Fruit fly (Drosophila melanogaster) whole organism, embryonic: ENCODE data around the gene mats.

Experiments
- Antp ChIP-seq: fragments of 200-800 bp; sonication (Bioruptor generic); optimal IDR thresholded peaks from 3 replicates; lab custom pipeline; 2016; ENCODE audit warnings: missing biosample characterization, missing genetic modification characterization
- CG12942 ChIP-seq: fragments of 200-800 bp; sonication (Bioruptor generic); optimal IDR thresholded peaks from 3 replicates; lab custom pipeline; 2016; ENCODE audit warnings: missing biosample characterization, missing genetic modification characterization
- CG15269 ChIP-seq: fragments of 200-800 bp; sonication (Bioruptor generic); optimal IDR thresholded peaks from 2 replicates; lab custom pipeline; 2018; ENCODE audit warnings: missing biosample characterization, mild to moderate bottlenecking, missing genetic modification characterization, moderate library complexity
- CG15601 ChIP-seq: fragments of 200-800 bp; sonication (Bioruptor generic); optimal IDR thresholded peaks from 3 replicates; lab custom pipeline; 2019; ENCODE audit warnings: missing biosample characterization, mild to moderate bottlenecking, missing genetic modification characterization, moderate library complexity
- CG1647 ChIP-seq: fragments of 200-800 bp; sonication (Bioruptor generic); optimal IDR thresholded peaks from 3 replicates; lab custom pipeline; 2016; ENCODE audit warnings: missing biosample characterization, missing genetic modification characterization
- CG17328 ChIP-seq: fragments of 200-800 bp; sonication (Bioruptor generic); IDR thresholded peaks from 2 replicates; pipeline ENCODE4 v1.3.6; 2022; ENCODE audit warnings: missing biosample characterization, missing genetic modification characterization
- CG17361 ChIP-seq: fragments of 200-800 bp; sonication (Bioruptor generic); IDR thresholded peaks from 3 replicates; pipeline ENCODE4 v1.3.6; 2022; ENCODE audit warnings: missing biosample characterization, missing genetic modification characterization
- CG18262 ChIP-seq: fragments of 200-800 bp; optimal IDR thresholded peaks from 3 replicates; lab custom pipeline; 2019; ENCODE audit warnings: missing biosample characterization, mild to moderate bottlenecking, missing genetic modification characterization, moderate library complexity
- CG18764 ChIP-seq: fragments of 200-800 bp; sonication (Bioruptor generic); optimal IDR thresholded peaks from 3 replicates; lab custom pipeline; 2016; ENCODE audit warnings: missing biosample characterization, missing genetic modification characterization
- CG3838 ChIP-seq: fragments of 200-800 bp; sonication (Bioruptor generic); optimal IDR thresholded peaks from 3 replicates; lab custom pipeline; 2016; ENCODE audit warnings: missing biosample characterization, missing genetic modification characterization
- CG4328 ChIP-seq: fragments of 200-800 bp; sonication (Bioruptor generic); optimal IDR thresholded peaks from 3 replicates; lab custom pipeline; 2017; ENCODE audit warnings: missing biosample characterization, missing genetic modification reagents, missing genetic modification characterization
- CG7556 ChIP-seq: fragments of 200-800 bp; sonication (Bioruptor generic); optimal IDR thresholded peaks from 2 replicates; lab custom pipeline; 2017; ENCODE audit warnings: missing biosample characterization, mild to moderate bottlenecking, missing genetic modification characterization
- CG8089 ChIP-seq: fragments of 200-800 bp; sonication (Bioruptor generic); optimal IDR thresholded peaks from 3 replicates; lab custom pipeline; 2016; ENCODE audit warnings: missing biosample characterization, missing genetic modification characterization
- Ets65A ChIP-seq: fragments of 200-800 bp; sonication (Bioruptor generic); peaks from one replicate; lab custom pipeline; 2016; ENCODE audit warnings: missing biosample characterization, missing genetic modification characterization
- Fer3 ChIP-seq: fragments of 200-800 bp; sonication (Bioruptor generic); optimal IDR thresholded peaks from 2 replicates; lab custom pipeline; 2018; ENCODE audit warnings: missing biosample characterization, mild to moderate bottlenecking, missing genetic modification characterization, moderate library complexity
- HLH3B ChIP-seq: fragments of 200-800 bp; sonication (Bioruptor generic); IDR thresholded peaks from 2 replicates; pipeline ENCODE4 v1.3.6; 2022; ENCODE audit warnings: missing biosample characterization, missing genetic modification characterization
- Hand ChIP-seq: fragments of 200-800 bp; sonication (Bioruptor generic); optimal IDR thresholded peaks from 2 replicates; lab custom pipeline; 2017; ENCODE audit warnings: mild to moderate bottlenecking, missing biosample characterization, missing genetic modification reagents, missing genetic modification characterization
- NC2β ChIP-seq: fragments of 200-800 bp; sonication (Bioruptor generic); optimal IDR thresholded peaks from 2 replicates; lab custom pipeline; 2016; ENCODE audit warnings: missing biosample characterization, missing genetic modification characterization
- Oli ChIP-seq: fragments of 200-800 bp; sonication (Bioruptor generic); optimal IDR thresholded peaks from 2 replicates; lab custom pipeline; 2018; ENCODE audit warnings: missing biosample characterization, mild to moderate bottlenecking, missing genetic modification characterization, moderate library complexity
- Pdp1 ChIP-seq, 2 experiments: fragments of 200-800 bp; sonication (Bioruptor generic); optimal IDR thresholded peaks; 3 replicates each; lab custom pipeline; 2016; ENCODE audit warnings: missing biosample characterization in 2 of 2, missing genetic modification characterization in 2 of 2, mild to moderate bottlenecking in 1 of 2, moderate library complexity in 1 of 2
- Scr ChIP-seq: fragments of 200-800 bp; sonication (Bioruptor generic); IDR thresholded peaks from 2 replicates; pipeline ENCODE4 v1.3.6; 2022; ENCODE audit warnings: missing biosample characterization, missing genetic modification characterization; ENCODE audit not compliant: partially characterized antibody
- Side ChIP-seq: fragments of 200-800 bp; sonication (Bioruptor generic); optimal IDR thresholded peaks from 2 replicates; lab custom pipeline; 2016; ENCODE audit warnings: missing biosample characterization, missing genetic modification characterization
- Sox102F ChIP-seq: fragments of 200-800 bp; sonication (Bioruptor generic); optimal IDR thresholded peaks from 2 replicates; lab custom pipeline; 2018; ENCODE audit warnings: missing biosample characterization, mild to moderate bottlenecking, missing genetic modification characterization, moderate library complexity
- Taf1 ChIP-seq: fragments of 200-800 bp; sonication (Bioruptor generic); IDR thresholded peaks from 2 replicates; pipeline ENCODE4 v1.3.6; 2022; ENCODE audit warnings: missing biosample characterization, missing genetic modification characterization
- YL-1 ChIP-seq: fragments of 200-800 bp; sonication (Bioruptor generic); optimal IDR thresholded peaks from 3 replicates; lab custom pipeline; 2017; ENCODE audit warnings: missing biosample characterization, mild to moderate bottlenecking, missing genetic modification characterization
- ara ChIP-seq: fragments of 200-800 bp; sonication (Bioruptor generic); IDR thresholded peaks from 2 replicates; pipeline ENCODE4 v1.3.6; 2022; ENCODE audit warnings: missing biosample characterization, missing genetic modification characterization
- bowl ChIP-seq: fragments of 200-800 bp; sonication (Bioruptor generic); IDR thresholded peaks from 2 replicates; pipeline ENCODE4 v1.3.6; 2022; ENCODE audit warnings: missing biosample characterization, missing genetic modification characterization
- cas ChIP-seq: fragments of 200-800 bp; sonication (Bioruptor generic); IDR thresholded peaks from 2 replicates; pipeline ENCODE4 v1.3.6; 2022; ENCODE audit warnings: missing biosample characterization, missing genetic modification characterization
- ci ChIP-seq: fragments of 200-800 bp; sonication (Bioruptor generic); IDR thresholded peaks from 3 replicates; pipeline ENCODE4 v1.3.6; 2022; ENCODE audit warnings: missing biosample characterization, missing genetic modification characterization
- cwo ChIP-seq: fragments of 200-800 bp; sonication (Bioruptor generic); optimal IDR thresholded peaks from 3 replicates; lab custom pipeline; 2017; ENCODE audit warnings: missing biosample characterization, missing genetic modification characterization, mild to moderate bottlenecking, moderate library complexity, missing genetic modification reagents
- dpn ChIP-seq, 2 experiments: fragments of 200-800 bp; sonication (Bioruptor generic); optimal IDR thresholded peaks; 3 replicates each; lab custom pipeline; 2016; ENCODE audit warnings: missing biosample characterization in 2 of 2, missing genetic modification characterization in 2 of 2
- exex ChIP-seq: fragments of 200-800 bp; sonication (Bioruptor generic); optimal IDR thresholded peaks from 4 replicates; lab custom pipeline; 2018; ENCODE audit warnings: missing biosample characterization, mild to moderate bottlenecking, missing genetic modification characterization, moderate library complexity
- fd64A ChIP-seq: fragments of 200-800 bp; sonication (Bioruptor generic); optimal IDR thresholded peaks from 3 replicates; lab custom pipeline; 2018; ENCODE audit warnings: missing biosample characterization, mild to moderate bottlenecking, missing genetic modification characterization
- gro ChIP-seq: fragments of 200-800 bp; sonication (Bioruptor generic); optimal IDR thresholded peaks from 2 replicates; lab custom pipeline; 2016; ENCODE audit warnings: missing biosample characterization, missing genetic modification characterization
- kay ChIP-seq: fragments of 200-800 bp; sonication (Bioruptor generic); optimal IDR thresholded peaks from 2 replicates; lab custom pipeline; 2016; ENCODE audit warnings: missing biosample characterization, missing genetic modification characterization
- lbe ChIP-seq: fragments of 200-800 bp; sonication (Bioruptor generic); optimal IDR thresholded peaks from 2 replicates; lab custom pipeline; 2016; ENCODE audit warnings: missing biosample characterization, mild to moderate bottlenecking, missing genetic modification characterization
- mirr ChIP-seq: fragments of 200-800 bp; sonication (Bioruptor generic); optimal IDR thresholded peaks from 3 replicates; lab custom pipeline; 2018; ENCODE audit warnings: missing biosample characterization, mild to moderate bottlenecking, missing genetic modification characterization
- pan ChIP-seq, 4 experiments: fragments of >200 bp in 3 of 4; fragments of 200-800 bp in 1 of 4; sonication (Bioruptor generic) in 1 of 4; optimal IDR thresholded peaks in 3 of 4; IDR thresholded peaks in 1 of 4; 2 replicates each; pipeline versions ENCODE4 v1.3.6 to Lab custom; 2017 to 2022; ENCODE audit warnings: missing biosample characterization in 2 of 4, missing genetic modification characterization in 2 of 4, mixed read lengths in 1 of 4
- pho ChIP-seq: fragments of 200-800 bp; sonication (Bioruptor generic); optimal IDR thresholded peaks from 2 replicates; lab custom pipeline; 2016; ENCODE audit warnings: missing biosample characterization, missing genetic modification characterization
- rib ChIP-seq: fragments of 200-800 bp; sonication (Bioruptor generic); IDR thresholded peaks from 2 replicates; pipeline ENCODE4 v1.3.6; 2022; ENCODE audit warnings: missing biosample characterization, missing genetic modification characterization
- sd ChIP-seq: fragments of 200-800 bp; sonication (Bioruptor generic); optimal IDR thresholded peaks from 3 replicates; lab custom pipeline; 2018; ENCODE audit warnings: missing biosample characterization, mild to moderate bottlenecking, missing genetic modification characterization, moderate library complexity
- sens ChIP-seq: fragments of 200-800 bp; sonication (Bioruptor generic); peaks from one replicate; lab custom pipeline; 2016; ENCODE audit warnings: missing biosample characterization, missing genetic modification characterization
- shn ChIP-seq: fragments of 200-800 bp; sonication (Bioruptor generic); optimal IDR thresholded peaks from 3 replicates; lab custom pipeline; 2016; ENCODE audit warnings: missing biosample characterization, missing genetic modification characterization
- sisA ChIP-seq: fragments of 200-800 bp; sonication (Bioruptor generic); IDR thresholded peaks from 2 replicates; pipeline ENCODE4 v1.3.6; 2022; ENCODE audit warnings: missing biosample characterization, missing genetic modification characterization
- slp2 ChIP-seq: fragments of 200-800 bp; sonication (Bioruptor generic); optimal IDR thresholded peaks from 2 replicates; lab custom pipeline; 2016; ENCODE audit warnings: missing biosample characterization, missing genetic modification characterization
- so ChIP-seq: fragments of 200-800 bp; sonication (Bioruptor generic); IDR thresholded peaks from 3 replicates; pipeline ENCODE4 v1.3.6; 2022; ENCODE audit warnings: missing biosample characterization, missing genetic modification characterization
- trem ChIP-seq: fragments of 200-800 bp; optimal IDR thresholded peaks from 3 replicates; lab custom pipeline; 2019; ENCODE audit warnings: missing biosample characterization, mild to moderate bottlenecking, missing genetic modification characterization, moderate library complexity
- unpg ChIP-seq: fragments of 200-800 bp; sonication (Bioruptor generic); optimal IDR thresholded peaks from 3 replicates; lab custom pipeline; 2018; ENCODE audit warnings: missing biosample characterization, mild to moderate bottlenecking, missing genetic modification characterization, moderate library complexity
- zfh1 ChIP-seq: fragments of 200-800 bp; sonication (Bioruptor generic); IDR thresholded peaks from 3 replicates; pipeline ENCODE4 v1.3.6; 2022; ENCODE audit warnings: missing biosample characterization, missing genetic modification characterization

Gene mats

DNA sequence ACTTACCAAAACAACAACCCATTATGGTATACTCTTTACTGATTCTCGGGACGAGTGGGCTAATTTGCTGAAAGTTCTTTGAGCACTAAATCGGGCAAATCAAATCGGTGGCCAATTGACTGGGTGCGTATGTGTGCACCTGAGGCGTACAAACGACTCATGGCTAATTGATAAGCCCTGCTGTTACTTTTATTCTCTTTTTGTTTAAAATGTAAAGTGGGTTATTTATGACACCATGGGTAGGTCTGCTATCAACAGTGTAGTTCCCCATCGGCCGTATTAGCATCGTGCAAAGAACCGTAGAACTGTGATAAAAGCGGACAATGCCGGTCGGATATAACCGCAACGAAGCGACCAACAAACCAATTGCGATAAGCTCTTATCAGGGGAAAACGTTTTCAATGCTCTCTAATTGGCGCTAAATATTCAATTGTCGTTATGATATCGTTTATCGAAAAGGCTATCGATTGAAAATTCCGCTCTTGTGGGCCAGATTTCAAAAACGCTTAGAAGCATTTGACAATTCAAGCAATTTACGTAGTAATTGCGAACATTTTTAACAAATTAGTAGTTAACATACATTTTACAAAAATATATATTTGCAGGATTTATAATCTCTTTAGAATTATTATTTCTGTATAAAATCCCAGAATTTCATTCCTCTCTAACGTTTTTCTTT, 26.4 kb downstream of the mats start, which contains the start of gene CG34288 (continued):
- TF ChIP-seq slp2 (GFP tag; lab: Kevin White, UChicago): peak; percentile 1
- no peak for TF ChIP-seq Ets65A (GFP tag; lab: Kevin White, UChicago)
- peak; percentile 51 for TF ChIP-seq CG7556 (GFP tag; lab: Kevin White, UChicago)
- no peak for TF ChIP-seq trem (tag; lab: Kevin White, UChicago)
- peak; percentile 70 for TF ChIP-seq cwo
- TF ChIP-seq HLH3B: 0 out of 2 replicates have a peak, but pooled peaks have one; percentile 9
- TF ChIP-seq ara (GFP tag; lab: Robert Waterston, UW): 0 out of 2 replicates have a peak, but pooled peaks have one; percentile 19
- TF ChIP-seq sisA (GFP tag; lab: Robert Waterston, UW): peak; percentile 51; the same call in 1 of the 2 replicates
- TF ChIP-seq lbe (GFP tag; lab: Kevin White, UChicago): no peak
- TF ChIP-seq mirr (GFP tag; lab: Kevin White, UChicago): peak; percentile 92
- TF ChIP-seq pan (optimal IDR thresholded peaks at IDR 0.05; lab: Kevin White, UChicago): no peak
- TF ChIP-seq pan (GFP tag; optimal IDR thresholded peaks at IDR 0.05 in 1 of 2, IDR thresholded peaks at IDR 0.05 in 1 of 2): peak in 1 of 2 experiments; percentile 37
- TF ChIP-seq sd: peak; percentile 73
- TF ChIP-seq CG18262 (tag; lab: Kevin White, UChicago): peak; percentile 40
- TF ChIP-seq CG15601: no peak
- TF ChIP-seq CG12942 (GFP tag; lab: Kevin White, UChicago): no peak
- TF ChIP-seq CG15269: peak; percentile 39
- 0 out of 3 replicates have a peak, but pooled peaks have one; percentile 7 for TF ChIP-seq so
- no peak for TF ChIP-seq sens
- no peak for TF ChIP-seq NC2β (GFP tag; lab: Kevin White, UChicago)
- no peak for TF ChIP-seq CG8089 (GFP tag; lab: Kevin White, UChicago)
- TF ChIP-seq kay (GFP tag; lab: Kevin White, UChicago): no peak
- peak; percentile 68 for TF ChIP-seq Antp (GFP tag; lab: Kevin White, UChicago)
- no peak for TF ChIP-seq unpg (GFP tag; lab: Kevin White, UChicago)
- TF ChIP-seq gro: peak; percentile 76
- TF ChIP-seq shn: peak; percentile 26
- TF ChIP-seq CG17361 (GFP tag; lab: Robert Waterston, UW): no peak; the same call in 2 of the 3 replicates
- no peak for TF ChIP-seq Pdp1 (GFP tag; optimal IDR thresholded peaks at IDR 0.05; lab: Kevin White, UChicago)
- TF ChIP-seq pho (GFP tag; lab: Kevin White, UChicago): peak; percentile 4
- peak; percentile 42; the same call in 1 of the 2 replicates for TF ChIP-seq CG17328 (GFP tag; lab: Robert Waterston, UW)
- no peak for TF ChIP-seq CG4328 (GFP tag; lab: Kevin White, UChicago)
- peak; percentile 38 for TF ChIP-seq Sox102F
- peak; percentile 34; the same call in 2 of the 3 replicates for TF ChIP-seq zfh1
- peak; percentile 51; the same call in 1 of the 2 replicates for TF ChIP-seq Taf1 (GFP tag; lab: Robert Waterston, UW)
- no peak for TF ChIP-seq CG1647 (GFP tag; lab: Kevin White, UChicago)
- TF ChIP-seq Oli (tag; lab: Kevin White, UChicago): peak; percentile 2
- TF ChIP-seq cas (GFP tag; lab: Robert Waterston, UW): peak; percentile 29; the same call in 1 of the 2 replicates
- TF ChIP-seq rib (GFP tag; lab: Robert Waterston, UW): peak; percentile 51; the same call in 1 of the 2 replicates
- peak; percentile 13 for TF ChIP-seq Side (GFP tag; lab: Kevin White, UChicago)
- TF ChIP-seq CG3838: no peak
- no peak for TF ChIP-seq Hand (GFP tag; lab: Kevin White, UChicago)
- no peak for TF ChIP-seq CG18764 (GFP tag; lab: Kevin White, UChicago)
- peak; percentile 56 for TF ChIP-seq Fer3 (tag; lab: Kevin White, UChicago)
- peak in 1 of 2 experiments; percentile 21 for TF ChIP-seq dpn (GFP tag; optimal IDR thresholded peaks at IDR 0.05; lab: Kevin White, UChicago)
- TF ChIP-seq exex (tag; lab: Kevin White, UChicago): peak; percentile 99
- no peak for TF ChIP-seq YL-1 (GFP tag; lab: Kevin White, UChicago)
- peak; percentile 56; the same call in 2 of the 3 replicates for TF ChIP-seq ci (GFP tag; lab: Robert Waterston, UW)
- no peak for TF ChIP-seq fd64A (GFP tag; lab: Kevin White, UChicago)
- peak; percentile 31; the same call in 1 of the 2 replicates for TF ChIP-seq bowl
- TF ChIP-seq Scr: peak; percentile 26; the same call in 1 of the 2 replicates
